Worm (Caenorhabditis elegans): Measurements from ENCODE around the gene slc-9B.2.

The slc-9B.2 gene

DNA sequence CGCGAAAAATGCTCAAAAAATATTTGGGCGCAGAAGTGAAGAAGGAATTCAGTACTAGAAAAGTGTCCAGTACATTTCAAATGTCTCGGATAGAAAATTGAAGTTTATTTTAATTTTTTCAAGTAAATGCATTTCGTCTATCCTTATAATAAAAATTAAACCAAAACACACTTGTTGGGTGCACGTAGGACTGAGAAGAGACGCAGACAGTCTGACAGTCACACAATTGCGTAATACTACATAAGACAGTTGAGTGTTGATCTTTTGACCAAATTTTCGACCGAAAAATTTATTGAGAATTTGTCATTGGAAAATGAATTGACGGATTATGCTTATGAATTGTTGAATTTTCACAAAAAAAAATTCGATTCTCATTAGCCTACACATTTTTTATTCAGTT lies 29.3 kb upstream of the slc-9B.2 start, which contains the start of gene oac-7:
TSS of gene oac-7 (plus strand) at position 283 of the 400 bp plus-strand sequence.
- TF ChIP-seq ceh-31 (tag; optimal IDR thresholded peaks at IDR 0.05) (no peak), C08G9.2 (tag; optimal IDR thresholded peaks at IDR 0.05) (no peak), lin-11 (tag; optimal IDR thresholded peaks at IDR 0.05) (no peak), ceh-45 (GFP tag; IDR thresholded peaks at IDR 0.05) (no peak), ref-2 (tag; optimal IDR thresholded peaks at IDR 0.05) (no peak), Y22D7AL.16 (tag; optimal IDR thresholded peaks at IDR 0.05) (no peak)

DNA sequence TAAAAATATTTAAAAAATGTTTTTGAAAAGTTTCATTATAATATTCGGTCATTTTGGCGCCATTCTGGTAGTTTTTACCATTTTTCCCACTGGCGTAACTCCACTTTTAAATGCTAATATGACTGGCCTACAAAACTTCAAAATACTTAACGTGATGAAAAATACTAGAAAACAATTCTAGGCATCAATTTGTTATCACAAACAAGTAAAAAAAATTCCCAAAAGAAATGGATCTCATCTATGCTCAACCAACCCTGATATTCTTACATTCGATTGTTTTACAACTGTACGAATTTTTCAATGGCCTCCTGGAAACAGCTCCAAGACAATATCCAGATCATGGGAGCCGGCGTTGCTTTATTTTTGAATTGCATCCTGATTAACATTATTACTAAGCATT lies 23.8 kb upstream of the slc-9B.2 start, which contains the start of gene str-214:
TSS of gene str-214 (plus strand) at position 301 of the 400 bp plus-strand sequence.
- TF ChIP-seq pqm-1 (tag; optimal IDR thresholded peaks at IDR 0.05) (no peak), syd-9 (tag; optimal IDR thresholded peaks at IDR 0.05) (no peak), ceh-48 (tag; optimal IDR thresholded peaks at IDR 0.05) (no peak), sdc-2 (tag; optimal IDR thresholded peaks at IDR 0.05) (no peak), ztf-16 (tag; optimal IDR thresholded peaks at IDR 0.05) (no peak), K09A11.1 (tag; optimal IDR thresholded peaks at IDR 0.05; ENCODE audit: insufficient read depth) (no peak), Y22D7AL.16 (tag; optimal IDR thresholded peaks at IDR 0.05) (no peak)

DNA sequence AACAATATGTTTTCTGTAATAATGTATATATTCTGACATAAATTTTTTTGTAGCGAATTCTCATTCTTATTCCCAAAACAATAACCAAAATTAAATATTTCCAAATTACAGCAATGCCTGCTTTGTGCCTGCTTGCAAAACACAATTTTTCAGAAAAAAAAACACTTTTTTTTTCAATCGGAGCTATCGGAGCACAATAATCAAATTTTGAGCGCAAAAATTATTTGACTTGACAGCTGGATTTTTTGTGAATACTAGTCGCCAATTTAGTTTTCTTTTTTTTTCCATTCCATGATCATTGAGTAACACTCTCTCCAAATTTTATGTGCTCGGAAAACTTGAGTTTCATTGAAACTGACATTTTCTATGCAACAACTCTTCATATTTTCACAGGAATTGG lies 21.6 kb upstream of the slc-9B.2 start, which contains the start of gene srh-180:
TSS of gene srh-180 (plus strand) at position 301 of the 400 bp plus-strand sequence.
- TF ChIP-seq hlh-13 (GFP tag; optimal IDR thresholded peaks at IDR 0.05) = no peak
- TF ChIP-seq sox-2 (GFP tag; IDR thresholded peaks at IDR 0.05) = no peak
- no peak for TF ChIP-seq eyg-1 (tag; optimal IDR thresholded peaks at IDR 0.05)
- TF ChIP-seq hlh-15 (tag; optimal IDR thresholded peaks at IDR 0.05) = no peak

DNA sequence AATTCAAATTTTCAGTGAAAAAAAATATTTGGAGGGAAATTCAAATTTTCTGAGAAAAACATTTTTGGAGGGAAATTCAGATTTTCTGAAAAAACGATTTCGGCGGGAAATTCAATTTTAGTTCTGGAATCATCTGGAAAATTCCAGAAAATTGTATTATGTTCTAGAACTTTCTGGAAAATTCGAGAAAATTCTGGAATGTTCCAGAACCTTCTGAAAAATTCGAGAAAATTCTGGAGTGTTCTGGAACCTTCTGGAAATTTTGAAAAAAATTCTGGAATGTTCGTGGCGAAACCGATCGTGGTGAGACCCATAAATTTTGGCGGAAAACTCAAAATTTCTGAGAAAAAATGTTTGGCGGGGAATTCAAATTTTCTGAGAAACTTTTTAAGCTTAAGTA lies 16.7 kb upstream of the slc-9B.2 start:
- TF ChIP-seq elt-4 (tag; optimal IDR thresholded peaks at IDR 0.05) (no peak), unc-55 (GFP tag; optimal IDR thresholded peaks at IDR 0.05) (no peak), pat-9 (tag; optimal IDR thresholded peaks at IDR 0.05) (no peak), pha-4 (tag; optimal IDR thresholded peaks at IDR 0.05) (no peak), nhr-232 (tag; optimal IDR thresholded peaks at IDR 0.05) (no peak), ceh-14 (tag; optimal IDR thresholded peaks at IDR 0.05) (no peak), npax-4 (tag; optimal IDR thresholded peaks at IDR 0.05) (no peak), ahr-1 (tag; optimal IDR thresholded peaks at IDR 0.05) (no peak), pqm-1 (tag; optimal IDR thresholded peaks at IDR 0.05) (no peak), ref-2 (tag; optimal IDR thresholded peaks at IDR 0.05) (no peak), ceh-6 (GFP tag; optimal IDR thresholded peaks at IDR 0.05) (no peak), hlh-8 (tag; optimal IDR thresholded peaks at IDR 0.05) (no peak), dve-1 (tag; optimal IDR thresholded peaks at IDR 0.05) (no peak)

DNA sequence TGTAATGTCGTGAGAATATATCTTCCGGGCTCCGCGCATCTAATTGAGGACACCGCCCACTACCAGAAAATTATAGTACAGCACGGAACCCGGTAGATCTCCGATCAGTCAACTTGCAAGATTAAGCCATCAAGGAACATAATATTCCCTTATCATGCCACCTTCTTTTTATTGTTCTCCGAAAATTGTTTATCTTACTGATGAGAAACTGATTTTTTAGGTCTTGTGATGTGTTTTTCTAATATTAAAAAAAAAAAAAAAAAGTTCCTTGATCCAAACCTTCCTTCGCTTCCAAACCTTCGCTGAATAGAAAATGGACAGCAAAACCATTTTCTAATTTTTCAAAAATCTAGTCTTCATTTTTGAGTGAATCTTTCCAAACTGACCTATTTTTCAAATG lies 10.0 kb upstream of the slc-9B.2 start, which contains the start of gene F57G8.7:
TSS of gene F57G8.7 (plus strand) at position 301 of the 400 bp plus-strand sequence.
- TF ChIP-seq unc-86 (tag; optimal IDR thresholded peaks at IDR 0.05) = no peak
- no peak for TF ChIP-seq T23F11.4 (GFP tag; optimal IDR thresholded peaks at IDR 0.05)
- TF ChIP-seq npax-4 (tag; optimal IDR thresholded peaks at IDR 0.05) = no peak
- TF ChIP-seq ceh-48 (tag; optimal IDR thresholded peaks at IDR 0.05) = no peak
- TF ChIP-seq ztf-16 (tag; optimal IDR thresholded peaks at IDR 0.05) = no peak
- TF ChIP-seq hlh-6 (tag; optimal IDR thresholded peaks at IDR 0.05) = no peak
- no peak for TF ChIP-seq pqm-1 (tag; optimal IDR thresholded peaks at IDR 0.05)
- no peak for TF ChIP-seq fkh-10 (GFP tag; optimal IDR thresholded peaks at IDR 0.05)
- TF ChIP-seq ceh-24 (tag; optimal IDR thresholded peaks at IDR 0.05) = no peak
- no peak for TF ChIP-seq ets-4 (tag; optimal IDR thresholded peaks at IDR 0.05)
- no peak for TF ChIP-seq pat-9 (tag; optimal IDR thresholded peaks at IDR 0.05)
- no peak for TF ChIP-seq zip-5 (tag; optimal IDR thresholded peaks at IDR 0.05)
- TF ChIP-seq dmd-4 (tag; optimal IDR thresholded peaks at IDR 0.05; ENCODE audit: borderline replicate concordance) = no peak
